Worm (Caenorhabditis elegans) whole organism, L4 larva: ENCODE measurements around the gene ntp-1.

Experiments used
- aha-1 ChIP-seq: fragments of 150-350 bp; peaks from one replicate; lab custom pipeline; 2014; ENCODE audit warnings: missing biosample characterization, missing genetic modification characterization
- ces-1 ChIP-seq: fragments of 150-350 bp; sonication (generic microtip); optimal IDR thresholded peaks from 4 replicates; lab custom pipeline; 2014; ENCODE audit warnings: missing biosample characterization, missing genetic modification reagents, missing genetic modification characterization
- egl-27 ChIP-seq: sonication (generic microtip); optimal IDR thresholded peaks from 3 replicates; lab custom pipeline; 2017; ENCODE audit warnings: missing biosample characterization, missing genetic modification reagents, missing genetic modification characterization
- mdl-1 ChIP-seq, 2 experiments: fragments of 150-350 bp in 1 of 2; sonication (generic microtip) in 1 of 2; optimal IDR thresholded peaks; 2 replicates each; lab custom pipeline; 2014 to 2017; ENCODE audit warnings: missing biosample characterization in 2 of 2, missing genetic modification characterization in 2 of 2
- saeg-2 ChIP-seq: fragments of 200-800 bp; sonication (Bioruptor generic); IDR thresholded peaks from 2 replicates; pipeline ENCODE4 v1.3.6; 2022; ENCODE audit warnings: missing genetic modification reagents, missing genetic modification characterization, missing compliant biosample characterization
- ztf-11 ChIP-seq: fragments of 150-350 bp; optimal IDR thresholded peaks from 2 replicates; lab custom pipeline; 2014; ENCODE audit warnings: missing biosample characterization, missing genetic modification characterization

- TF ChIP-seq ztf-11 (tag; lab: Kevin White, UChicago) (no peak), mdl-1 (tag; optimal IDR thresholded peaks at IDR 0.05; lab: Kevin White, UChicago) (no peak), aha-1 (no peak), saeg-2 (GFP tag; lab: Robert Waterston, UW) (no peak), ces-1 (no peak), egl-27 (tag; lab: Kevin White, UChicago) (no peak)
Observed at ce11 chrIV:7782292-7782691, 12.3 kb downstream of the ntp-1 start, which contains the start of gene sec-10.
